Fruit fly (Drosophila melanogaster): ENCODE measurements around the gene tal-AA.

tal-AA gene

dm6 chr3R:13804971-13805603, 7.8 kb upstream of the tal-AA start (continued):
- TF ChIP-seq hth (optimal IDR thresholded peaks at IDR 0.05) (no peak), sug (tag; optimal IDR thresholded peaks at IDR 0.05) (no peak), pfk (GFP tag; optimal IDR thresholded peaks at IDR 0.05) (no peak), CG6791 (GFP tag; IDR thresholded peaks at IDR 0.05; ENCODE audit: partially characterized antibody) (no peak), sisA (GFP tag; IDR thresholded peaks at IDR 0.05) (no peak), CG15601 (tag; optimal IDR thresholded peaks at IDR 0.05) (no peak), caup (GFP tag; optimal IDR thresholded peaks at IDR 0.05; ENCODE audit: severe bottlenecking) (no peak), CG18476 (GFP tag; optimal IDR thresholded peaks at IDR 0.05) (no peak), croc (GFP tag; conservative IDR thresholded peaks at IDR 0.05) (no peak), CHES-1-like (GFP tag; optimal IDR thresholded peaks at IDR 0.05) (no peak), CG15073 (GFP tag; optimal IDR thresholded peaks at IDR 0.05) (no peak), crol (GFP tag; IDR thresholded peaks at IDR 0.05) (peak; percentile 98), dan (GFP tag; IDR thresholded peaks at IDR 0.05) (no peak), cad (GFP tag; optimal IDR thresholded peaks at IDR 0.05) (no peak), HLH54F (GFP tag; optimal IDR thresholded peaks at IDR 0.05) (no peak), CG18599 (GFP tag; optimal IDR thresholded peaks at IDR 0.05) (peak; percentile 17), Bteb2 (GFP tag; optimal IDR thresholded peaks at IDR 0.05) (no peak), ind (GFP tag; optimal IDR thresholded peaks at IDR 0.05) (no peak), corto (GFP tag; optimal IDR thresholded peaks at IDR 0.05) (no peak), Ets97D (GFP tag; optimal IDR thresholded peaks at IDR 0.05) (no peak), CG17359 (tag; optimal IDR thresholded peaks at IDR 0.05) (no peak), CG31224 (GFP tag; IDR thresholded peaks at IDR 0.05) (peak; percentile 89), CG8281 (tag; optimal IDR thresholded peaks at IDR 0.05) (no peak), ranshi (GFP tag; IDR thresholded peaks at IDR 0.05) (no peak), cg (GFP tag; optimal IDR thresholded peaks at IDR 0.05) (peak; percentile 50), MESR4 (GFP tag; optimal IDR thresholded peaks at IDR 0.05) (no peak), ato (GFP tag; IDR thresholded peaks at IDR 0.05; ENCODE audit: partially characterized antibody) (no peak), BtbVII (GFP tag; optimal IDR thresholded peaks at IDR 0.05) (no peak), CG8359 (GFP tag; optimal IDR thresholded peaks at IDR 0.05; ENCODE audit: borderline replicate concordance) (no peak), Lim3 (GFP tag; IDR thresholded peaks at IDR 0.05) (no peak), Sin3A (optimal IDR thresholded peaks at IDR 0.05) (no peak), CG8089 (GFP tag; optimal IDR thresholded peaks at IDR 0.05) (no peak), CG4282 (GFP tag; optimal IDR thresholded peaks at IDR 0.05) (no peak), CG7839 (tag; optimal IDR thresholded peaks at IDR 0.05) (no peak), ttk (GFP tag; IDR thresholded peaks at IDR 0.05) (peak; percentile 6; the same call in 1 of the 2 replicates), ssp (GFP tag; IDR thresholded peaks at IDR 0.05) (no peak), CG8924 (tag; optimal IDR thresholded peaks at IDR 0.05) (peak; percentile 5), so (GFP tag; IDR thresholded peaks at IDR 0.05) (no peak), Med (GFP tag) (no peak), sd (tag; optimal IDR thresholded peaks at IDR 0.05) (peak; percentile 14), CG4360 (GFP tag; IDR thresholded peaks at IDR 0.05) (no peak), gem (tag; optimal IDR thresholded peaks at IDR 0.05) (no peak), chinmo (GFP tag; IDR thresholded peaks at IDR 0.05; ENCODE audit: partially characterized antibody) (0 out of 4 replicates have a peak, but pooled peaks have one; percentile 69), CG18262 (tag; optimal IDR thresholded peaks at IDR 0.05) (no peak), Mrtf (GFP tag; IDR thresholded peaks at IDR 0.05) (no peak), CG10543 (GFP tag; optimal IDR thresholded peaks at IDR 0.05) (peak; percentile 50), D19A (tag; optimal IDR thresholded peaks at IDR 0.05) (no peak), grn (GFP tag; optimal IDR thresholded peaks at IDR 0.05) (no peak), CG13894 (tag; optimal IDR thresholded peaks at IDR 0.05) (peak; percentile 23), CG33557 (GFP tag; optimal IDR thresholded peaks at IDR 0.05) (no peak), lmd (GFP tag; IDR thresholded peaks at IDR 0.05) (no peak)
